Fruit fly (Drosophila melanogaster) whole organism, embryonic: ENCODE data around the gene Mpcp2.

Experiments
- CG10274 ChIP-seq: fragments of 200-800 bp; sonication (Bioruptor generic); optimal IDR thresholded peaks from 3 replicates; lab custom pipeline; 2017; ENCODE audit warnings: missing biosample characterization, mild to moderate bottlenecking, missing genetic modification characterization
- CG10321 ChIP-seq: fragments of 200-800 bp; sonication (Bioruptor generic); IDR thresholded peaks from 2 replicates; pipeline ENCODE4 v1.3.6; 2022; ENCODE audit warnings: missing biosample characterization, missing genetic modification characterization
- CG11695 ChIP-seq: fragments of 200-800 bp; sonication (Bioruptor generic); IDR thresholded peaks from 3 replicates; pipeline ENCODE4 v1.3.6; 2022; ENCODE audit warnings: missing biosample characterization, missing genetic modification characterization
- CG11696 ChIP-seq: fragments of 200-800 bp; sonication (Bioruptor generic); IDR thresholded peaks from 2 replicates; pipeline ENCODE4 v1.3.6; 2022; ENCODE audit warnings: missing biosample characterization, missing genetic modification characterization
- CG12219 ChIP-seq: fragments of 200-800 bp; sonication (Bioruptor generic); optimal IDR thresholded peaks from 3 replicates; lab custom pipeline; 2018; ENCODE audit warnings: missing biosample characterization, mild to moderate bottlenecking, missing genetic modification characterization
- CG14860 ChIP-seq: fragments of 200-800 bp; sonication (Bioruptor generic); IDR thresholded peaks from 3 replicates; pipeline ENCODE4 v1.3.6; 2022; ENCODE audit warnings: missing biosample characterization, missing genetic modification characterization; ENCODE audit not compliant: partially characterized antibody
- CG14965 ChIP-seq: fragments of 200-800 bp; sonication (Bioruptor generic); optimal IDR thresholded peaks from 2 replicates; lab custom pipeline; 2016; ENCODE audit warnings: missing biosample characterization, missing genetic modification characterization, borderline replicate concordance
- CG17186 ChIP-seq: fragments of 200-800 bp; sonication (Bioruptor generic); optimal IDR thresholded peaks from 3 replicates; lab custom pipeline; 2017; ENCODE audit warnings: missing biosample characterization, missing genetic modification reagents, missing genetic modification characterization
- CG17829 ChIP-seq: fragments of 200-800 bp; optimal IDR thresholded peaks from 2 replicates; lab custom pipeline; 2019; ENCODE audit warnings: missing biosample characterization, mild to moderate bottlenecking, missing genetic modification characterization, moderate library complexity
- CG18476 ChIP-seq: fragments of 200-800 bp; sonication (Bioruptor generic); optimal IDR thresholded peaks from 2 replicates; lab custom pipeline; 2016; ENCODE audit warnings: missing biosample characterization, mild to moderate bottlenecking, missing genetic modification characterization
- CG18619 ChIP-seq: fragments of 200-800 bp; sonication (Bioruptor generic); optimal IDR thresholded peaks from 3 replicates; lab custom pipeline; 2017; ENCODE audit warnings: missing biosample characterization, mild to moderate bottlenecking, missing genetic modification characterization
- CG2202 ChIP-seq: fragments of 200-800 bp; sonication (Bioruptor generic); optimal IDR thresholded peaks from 2 replicates; lab custom pipeline; 2018; ENCODE audit warnings: missing biosample characterization, mild to moderate bottlenecking, missing genetic modification characterization
- CG33213 ChIP-seq: fragments of 200-800 bp; sonication (Bioruptor generic); optimal IDR thresholded peaks from 3 replicates; lab custom pipeline; 2016; ENCODE audit warnings: missing biosample characterization, missing genetic modification characterization
- CG4328 ChIP-seq: fragments of 200-800 bp; sonication (Bioruptor generic); optimal IDR thresholded peaks from 3 replicates; lab custom pipeline; 2017; ENCODE audit warnings: missing biosample characterization, missing genetic modification reagents, missing genetic modification characterization
- CG4360 ChIP-seq: fragments of 200-800 bp; sonication (Bioruptor generic); IDR thresholded peaks from 2 replicates; pipeline ENCODE4 v1.3.6; 2022; ENCODE audit warnings: missing biosample characterization, missing genetic modification characterization
- CG4424 ChIP-seq: fragments of 200-800 bp; sonication (Bioruptor generic); optimal IDR thresholded peaks from 3 replicates; lab custom pipeline; 2016; ENCODE audit warnings: missing biosample characterization, missing genetic modification characterization
- CG4730 ChIP-seq: fragments of 200-800 bp; sonication (Bioruptor generic); IDR thresholded peaks from 2 replicates; pipeline ENCODE4 v1.3.6; 2022; ENCODE audit warnings: missing biosample characterization, missing genetic modification characterization
- CG5180 ChIP-seq: fragments of 200-800 bp; sonication (Bioruptor generic); optimal IDR thresholded peaks from 3 replicates; lab custom pipeline; 2017; ENCODE audit warnings: missing biosample characterization, missing genetic modification characterization, mild to moderate bottlenecking, moderate library complexity, missing genetic modification reagents
- CG6765 ChIP-seq: fragments of 200-800 bp; sonication (Bioruptor generic); optimal IDR thresholded peaks from 3 replicates; lab custom pipeline; 2017; ENCODE audit warnings: missing biosample characterization, mild to moderate bottlenecking, missing genetic modification characterization
- CG9876 ChIP-seq: fragments of 200-800 bp; sonication (Bioruptor generic); optimal IDR thresholded peaks from 2 replicates; lab custom pipeline; 2016; ENCODE audit warnings: missing biosample characterization, missing genetic modification characterization
- CHES-1-like ChIP-seq: fragments of 200-800 bp; sonication (Bioruptor generic); optimal IDR thresholded peaks from 2 replicates; lab custom pipeline; 2016; ENCODE audit warnings: missing biosample characterization, missing genetic modification characterization
- CrebB ChIP-seq: fragments of 200-800 bp; sonication (Bioruptor generic); optimal IDR thresholded peaks from 3 replicates; lab custom pipeline; 2018; ENCODE audit warnings: missing biosample characterization, mild to moderate bottlenecking, missing genetic modification characterization
- Dad ChIP-seq: fragments of 200-800 bp; sonication (Bioruptor generic); optimal IDR thresholded peaks from 3 replicates; lab custom pipeline; 2016; ENCODE audit warnings: missing biosample characterization, missing genetic modification characterization
- Deaf1 ChIP-seq: fragments of 200-800 bp; optimal IDR thresholded peaks from 3 replicates; lab custom pipeline; 2019; ENCODE audit warnings: missing biosample characterization, mild to moderate bottlenecking, missing genetic modification characterization, moderate library complexity
- Dref ChIP-seq: fragments of 200-800 bp; sonication (Bioruptor generic); IDR thresholded peaks from 2 replicates; pipeline ENCODE4 v1.3.6; 2022; ENCODE audit warnings: missing biosample characterization, missing genetic modification characterization
- Hey ChIP-seq: fragments of 200-800 bp; sonication (Bioruptor generic); optimal IDR thresholded peaks from 3 replicates; lab custom pipeline; 2018; ENCODE audit warnings: missing biosample characterization, mild to moderate bottlenecking, missing genetic modification characterization
- HmgZ ChIP-seq: fragments of 200-800 bp; sonication (Bioruptor generic); optimal IDR thresholded peaks from 2 replicates; lab custom pipeline; 2018; ENCODE audit warnings: missing biosample characterization, mild to moderate bottlenecking, missing genetic modification characterization
- Meics ChIP-seq: fragments of 200-800 bp; sonication (Bioruptor generic); optimal IDR thresholded peaks from 2 replicates; lab custom pipeline; 2017; ENCODE audit warnings: missing biosample characterization, mild to moderate bottlenecking, missing genetic modification characterization
- Nf-YA ChIP-seq: fragments of 200-800 bp; sonication (Bioruptor generic); IDR thresholded peaks from 2 replicates; pipeline ENCODE4 v1.3.6; 2022; ENCODE audit warnings: missing biosample characterization, missing genetic modification characterization
- Ptx1 ChIP-seq: fragments of 200-800 bp; sonication (Bioruptor generic); IDR thresholded peaks from 2 replicates; pipeline ENCODE4 v1.3.6; 2022; ENCODE audit warnings: missing biosample characterization, missing genetic modification characterization
- Sin3A ChIP-seq: fragments of >200 bp; optimal IDR thresholded peaks from 2 replicates; lab custom pipeline; 2018
- aop ChIP-seq: fragments of 200-800 bp; sonication (Bioruptor generic); IDR thresholded peaks from 2 replicates; pipeline ENCODE4 v1.3.6; 2022; ENCODE audit warnings: missing biosample characterization, missing genetic modification characterization
- ato ChIP-seq: fragments of 200-800 bp; sonication (Bioruptor generic); IDR thresholded peaks from 2 replicates; pipeline ENCODE4 v1.3.6; 2022; ENCODE audit warnings: missing biosample characterization, missing genetic modification characterization; ENCODE audit not compliant: partially characterized antibody
- bigmax ChIP-seq: fragments of 200-800 bp; sonication (Bioruptor generic); optimal IDR thresholded peaks from 2 replicates; lab custom pipeline; 2018; ENCODE audit warnings: missing biosample characterization, mild to moderate bottlenecking, missing genetic modification characterization
- br ChIP-seq: fragments of >200 bp; optimal IDR thresholded peaks from 2 replicates; lab custom pipeline; 2017
- btn ChIP-seq: fragments of 200-800 bp; sonication (Bioruptor generic); optimal IDR thresholded peaks from 2 replicates; lab custom pipeline; 2016; ENCODE audit warnings: missing biosample characterization, missing genetic modification characterization
- chm ChIP-seq: fragments of 200-800 bp; sonication (Bioruptor generic); IDR thresholded peaks from 2 replicates; pipeline ENCODE4 v1.3.6; 2022; ENCODE audit warnings: missing biosample characterization, missing genetic modification characterization
- chn ChIP-seq: fragments of 200-800 bp; sonication (Bioruptor generic); optimal IDR thresholded peaks from 2 replicates; lab custom pipeline; 2016; ENCODE audit warnings: missing biosample characterization, missing genetic modification characterization
- da ChIP-seq: fragments of 200-800 bp; sonication (Bioruptor generic); optimal IDR thresholded peaks from 2 replicates; lab custom pipeline; 2016; ENCODE audit warnings: missing biosample characterization, missing genetic modification characterization
- dimm ChIP-seq: fragments of 200-800 bp; sonication (Bioruptor generic); IDR thresholded peaks from 2 replicates; pipeline ENCODE4 v1.3.6; 2022; ENCODE audit warnings: missing biosample characterization, missing genetic modification characterization
- ewg ChIP-seq: fragments of 200-800 bp; sonication (Bioruptor generic); optimal IDR thresholded peaks from 3 replicates; lab custom pipeline; 2017; ENCODE audit warnings: mild to moderate bottlenecking, missing biosample characterization, missing genetic modification reagents, missing genetic modification characterization
- ftz-f1 ChIP-seq: fragments of 200-800 bp; sonication (Bioruptor generic); optimal IDR thresholded peaks from 2 replicates; lab custom pipeline; 2016; ENCODE audit warnings: missing biosample characterization, missing genetic modification characterization
- insv ChIP-seq, 2 experiments: fragments of 200-800 bp; sonication (Bioruptor generic); optimal IDR thresholded peaks; 3 replicates each; lab custom pipeline; 2016 to 2018; ENCODE audit warnings: missing biosample characterization in 2 of 2, missing genetic modification characterization in 2 of 2
- jing ChIP-seq: fragments of 200-800 bp; sonication (Bioruptor generic); optimal IDR thresholded peaks from 2 replicates; lab custom pipeline; 2018; ENCODE audit warnings: missing biosample characterization, mild to moderate bottlenecking, missing genetic modification characterization
- jumu ChIP-seq: fragments of 200-800 bp; sonication (Bioruptor generic); optimal IDR thresholded peaks from 3 replicates; lab custom pipeline; 2016; ENCODE audit warnings: missing biosample characterization, missing genetic modification characterization
- lbe ChIP-seq: fragments of 200-800 bp; sonication (Bioruptor generic); optimal IDR thresholded peaks from 2 replicates; lab custom pipeline; 2016; ENCODE audit warnings: missing biosample characterization, mild to moderate bottlenecking, missing genetic modification characterization
- lmd ChIP-seq: fragments of 200-800 bp; sonication (Bioruptor generic); IDR thresholded peaks from 2 replicates; pipeline ENCODE4 v1.3.6; 2022; ENCODE audit warnings: missing biosample characterization, missing genetic modification characterization
- lov ChIP-seq, 2 experiments: fragments of 200-800 bp in 1 of 2; fragments of >200 bp in 1 of 2; sonication (Bioruptor generic) in 1 of 2; IDR thresholded peaks in 1 of 2; optimal IDR thresholded peaks in 1 of 2; 2 replicates in 1 of 2; 3 replicates in 1 of 2; pipeline versions ENCODE4 v1.3.6 to Lab custom; 2017 to 2022; ENCODE audit warnings: missing biosample characterization in 1 of 2, missing genetic modification characterization in 1 of 2
- peb ChIP-seq: fragments of 200-800 bp; sonication (Bioruptor generic); IDR thresholded peaks from 2 replicates; pipeline ENCODE4 v1.3.6; 2022; ENCODE audit warnings: missing biosample characterization, missing genetic modification characterization
- psq ChIP-seq: fragments of 200-800 bp; sonication (Bioruptor generic); optimal IDR thresholded peaks from 2 replicates; lab custom pipeline; 2017; ENCODE audit warnings: missing biosample characterization, missing genetic modification characterization
- shn ChIP-seq: fragments of 200-800 bp; sonication (Bioruptor generic); optimal IDR thresholded peaks from 3 replicates; lab custom pipeline; 2016; ENCODE audit warnings: missing biosample characterization, missing genetic modification characterization
- zen ChIP-seq: fragments of 200-800 bp; sonication (Bioruptor generic); optimal IDR thresholded peaks from 3 replicates; lab custom pipeline; 2018; ENCODE audit warnings: missing biosample characterization, mild to moderate bottlenecking, missing genetic modification characterization, moderate library complexity

Gene Mpcp2

DNA sequence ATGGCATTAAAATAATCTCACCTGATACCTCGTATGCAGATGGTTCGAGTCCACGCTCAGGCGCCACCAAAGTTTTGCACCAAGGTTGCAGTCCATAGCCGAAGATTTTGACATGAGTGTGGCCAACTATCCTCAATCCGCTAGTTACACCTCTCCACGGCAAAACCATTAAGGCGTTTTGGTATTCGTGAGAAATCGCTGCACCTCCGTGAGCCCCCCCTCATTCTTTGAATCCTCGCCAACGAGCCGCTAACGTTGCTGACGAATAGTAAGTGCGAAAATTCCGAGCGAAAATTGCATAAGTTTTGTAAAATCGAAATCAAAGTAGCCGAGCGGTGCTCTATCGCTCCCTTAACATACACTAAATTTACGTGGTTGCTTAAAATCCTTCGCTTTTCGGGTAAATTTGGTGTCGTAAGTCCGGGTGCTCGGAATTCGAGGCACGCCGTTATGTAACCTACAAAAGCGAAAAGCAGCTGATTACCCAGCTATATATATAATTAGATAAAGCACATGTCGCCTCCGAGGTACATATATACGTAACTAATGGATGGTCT, at the start of gene Mpcp2 (continued):
- TF ChIP-seq bigmax (GFP tag; lab: Kevin White, UChicago) (peak; percentile 77), CG14965 (GFP tag; lab: Kevin White, UChicago) (no peak), Sin3A (lab: Kevin White, UChicago) (peak; percentile 42), ato (no peak), jumu (no peak), chn (GFP tag; lab: Kevin White, UChicago) (no peak), Dad (peak; percentile 50), CHES-1-like (peak; percentile 56), shn (GFP tag; lab: Kevin White, UChicago) (no peak), lmd (GFP tag; lab: Robert Waterston, UW) (no peak), Dref (GFP tag; lab: Robert Waterston, UW) (no peak), da (GFP tag; lab: Kevin White, UChicago) (no peak), CG11695 (GFP tag; lab: Robert Waterston, UW) (no peak), CG33213 (GFP tag; lab: Kevin White, UChicago) (peak; percentile 71), Ptx1 (GFP tag; lab: Robert Waterston, UW) (no peak), aop (GFP tag; lab: Robert Waterston, UW) (no peak), CrebB (tag; lab: Kevin White, UChicago) (peak; percentile 71), Hey (no peak), lbe (GFP tag; lab: Kevin White, UChicago) (no peak), CG9876 (GFP tag; lab: Kevin White, UChicago) (peak; percentile 24), CG4424 (GFP tag; lab: Kevin White, UChicago) (no peak), jing (no peak), peb (GFP tag; lab: Robert Waterston, UW) (no peak), CG6765 (GFP tag; lab: Kevin White, UChicago) (peak; percentile 38), CG17186 (GFP tag; lab: Kevin White, UChicago) (peak; percentile 19), Meics (peak; percentile 23), dimm (GFP tag; lab: Robert Waterston, UW) (no peak), Deaf1 (tag; lab: Kevin White, UChicago) (peak; percentile 67), CG18476 (GFP tag; lab: Kevin White, UChicago) (no peak), zen (peak; percentile 55), ewg (GFP tag; lab: Kevin White, UChicago) (no peak), CG4328 (GFP tag; lab: Kevin White, UChicago) (no peak), lov (optimal IDR thresholded peaks at IDR 0.05; lab: Kevin White, UChicago) (no peak), lov (GFP tag; IDR thresholded peaks at IDR 0.05; lab: Robert Waterston, UW) (peak; percentile 74; the same call in 2 of the 3 replicates), ftz-f1 (peak; percentile 65), CG11696 (GFP tag; lab: Robert Waterston, UW) (no peak), Nf-YA (no peak), chm (GFP tag; lab: Robert Waterston, UW) (peak; percentile 48; the same call in 1 of the 2 replicates), CG4730 (GFP tag; lab: Robert Waterston, UW) (no peak), CG14860 (GFP tag; lab: Robert Waterston, UW) (no peak), btn (GFP tag; lab: Kevin White, UChicago) (no peak), br (no peak), CG4360 (no peak), CG10321 (GFP tag; lab: Robert Waterston, UW) (no peak), CG17829 (tag; lab: Kevin White, UChicago) (peak; percentile 70), CG5180 (GFP tag; lab: Kevin White, UChicago) (no peak), CG10274 (no peak), insv (GFP tag; optimal IDR thresholded peaks at IDR 0.05; lab: Kevin White, UChicago) (peak in 1 of 2 experiments; percentile 53), CG2202 (no peak), CG18619 (GFP tag; lab: Kevin White, UChicago) (no peak), CG12219 (GFP tag; lab: Kevin White, UChicago) (no peak), HmgZ (peak; percentile 93), psq (no peak)
